Worm (Caenorhabditis elegans) whole organism, L1 larva: ENCODE measurements around the gene F48F7.6.

ENCODE experiments used
- C16A3.4 ChIP-seq: fragments of 150-350 bp; optimal IDR thresholded peaks from 2 replicates; lab custom pipeline; 2014; ENCODE audit warnings: missing biosample characterization, missing genetic modification characterization
- C34B4.2 ChIP-seq: sonication (generic microtip); optimal IDR thresholded peaks from 2 replicates; lab custom pipeline; 2017; ENCODE audit warnings: mild to moderate bottlenecking, missing genetic modification characterization, missing compliant biosample characterization
- Y116A8C.19 ChIP-seq: sonication (generic microtip); optimal IDR thresholded peaks from 2 replicates; lab custom pipeline; 2016; ENCODE audit warnings: missing compliant biosample characterization, missing genetic modification characterization, borderline replicate concordance
- blmp-1 ChIP-seq: fragments of 150-350 bp; optimal IDR thresholded peaks from 2 replicates; lab custom pipeline; 2014; ENCODE audit warnings: missing biosample characterization, missing genetic modification characterization
- ceh-82 ChIP-seq, 3 experiments: fragments of 150-350 bp in 1 of 3; sonication (generic microtip) in 2 of 3; optimal IDR thresholded peaks; 2 replicates each; lab custom pipeline; 2014 to 2017; ENCODE audit warnings: missing biosample characterization in 3 of 3, missing genetic modification characterization in 3 of 3
- ceh-88 ChIP-seq: fragments of 200-800 bp; sonication (Bioruptor generic); IDR thresholded peaks from 2 replicates; pipeline ENCODE4 v1.3.6; 2022; ENCODE audit warnings: missing genetic modification characterization, missing compliant biosample characterization
- ces-1 ChIP-seq: fragments of 150-350 bp; optimal IDR thresholded peaks from 2 replicates; lab custom pipeline; 2014; ENCODE audit warnings: missing biosample characterization, missing genetic modification reagents, missing genetic modification characterization
- dpl-1 ChIP-seq, 3 experiments: fragments of 150-350 bp in 2 of 3; sonication (generic microtip) in 1 of 3; optimal IDR thresholded peaks; 2 replicates each; lab custom pipeline; 2014 to 2017; ENCODE audit warnings: missing biosample characterization in 3 of 3, missing genetic modification characterization in 3 of 3, missing genetic modification reagents in 3 of 3
- dsc-1 ChIP-seq: sonication (generic microtip); optimal IDR thresholded peaks from 2 replicates; lab custom pipeline; 2016; ENCODE audit warnings: mild to moderate bottlenecking, missing genetic modification characterization, missing compliant biosample characterization
- efl-1 ChIP-seq, 4 experiments: fragments of 150-350 bp; optimal IDR thresholded peaks in 3 of 4; peaks in 1 of 4; 1 replicate in 1 of 4; 2 replicates in 3 of 4; lab custom pipeline; 2014; ENCODE audit warnings: missing biosample characterization in 2 of 4, missing genetic modification characterization in 2 of 4, missing genetic modification reagents in 2 of 4
- efl-3 ChIP-seq: fragments of 200-800 bp; sonication (Bioruptor generic); optimal IDR thresholded peaks from 2 replicates; lab custom pipeline; 2018; ENCODE audit warnings: mild to moderate bottlenecking, missing genetic modification characterization, missing compliant biosample characterization
- egl-13 ChIP-seq: sonication (generic microtip); optimal IDR thresholded peaks from 2 replicates; lab custom pipeline; 2016; ENCODE audit warnings: missing genotype, missing genetic modification reagents, missing genetic modification characterization, missing compliant biosample characterization
- elt-2 ChIP-seq: sonication (generic microtip); optimal IDR thresholded peaks from 2 replicates; lab custom pipeline; 2016; ENCODE audit warnings: missing genetic modification characterization, mild to moderate bottlenecking, inconsistent platforms, missing compliant biosample characterization, missing genetic modification reagents
- elt-3 ChIP-seq, 6 experiments: fragments of 150-350 bp in 1 of 6; sonication (generic microtip); optimal IDR thresholded peaks; 2 replicates each; lab custom pipeline; 2017 to 2018; ENCODE audit warnings: missing biosample characterization in 6 of 6, missing genetic modification characterization in 6 of 6, inconsistent platforms in 1 of 6
- ets-5 ChIP-seq: fragments of 200-800 bp; sonication (Bioruptor generic); IDR thresholded peaks from 2 replicates; pipeline ENCODE4 v1.3.6; 2022; ENCODE audit warnings: missing genetic modification characterization, missing compliant biosample characterization
- fkh-4 ChIP-seq: sonication (generic microtip); optimal IDR thresholded peaks from 2 replicates; lab custom pipeline; 2016; ENCODE audit warnings: missing compliant biosample characterization, missing genetic modification characterization, borderline replicate concordance
- fkh-8 ChIP-seq: sonication (generic microtip); optimal IDR thresholded peaks from 2 replicates; lab custom pipeline; 2016; ENCODE audit warnings: mild to moderate bottlenecking, missing genetic modification characterization, missing compliant biosample characterization
- fos-1 ChIP-seq: fragments of 150-350 bp; optimal IDR thresholded peaks from 2 replicates; lab custom pipeline; 2014; ENCODE audit warnings: missing biosample characterization, missing genetic modification characterization
- lin-14 ChIP-seq: fragments of 200-800 bp; sonication (Bioruptor generic); optimal IDR thresholded peaks from 2 replicates; lab custom pipeline; 2018; ENCODE audit warnings: mild to moderate bottlenecking, missing genetic modification characterization, moderate library complexity, missing compliant biosample characterization
- lin-35 ChIP-seq, 2 experiments: fragments of 150-350 bp; optimal IDR thresholded peaks; 2 replicates each; lab custom pipeline; 2014; ENCODE audit warnings: missing biosample characterization in 2 of 2, missing genetic modification characterization in 2 of 2, missing genetic modification reagents in 2 of 2
- lsy-2 ChIP-seq, 2 experiments: fragments of 150-350 bp; optimal IDR thresholded peaks; 2 replicates each; lab custom pipeline; 2014; ENCODE audit warnings: missing biosample characterization in 2 of 2, missing genetic modification characterization in 2 of 2
- nhr-12 ChIP-seq: sonication (generic microtip); optimal IDR thresholded peaks from 2 replicates; lab custom pipeline; 2017; ENCODE audit warnings: missing biosample characterization, missing genetic modification characterization
- nhr-19 ChIP-seq: fragments of 200-800 bp; sonication (Bioruptor generic); conservative IDR thresholded peaks from 2 replicates; pipeline ENCODE4 v1.3.6; 2022; ENCODE audit warnings: missing genetic modification characterization, missing compliant biosample characterization
- nhr-20 ChIP-seq: sonication (generic microtip); optimal IDR thresholded peaks from 2 replicates; lab custom pipeline; 2016; ENCODE audit warnings: mild to moderate bottlenecking, missing genetic modification characterization, missing compliant biosample characterization
- nhr-237 ChIP-seq: fragments of 150-350 bp; optimal IDR thresholded peaks from 2 replicates; lab custom pipeline; 2014; ENCODE audit warnings: missing biosample characterization, missing genetic modification characterization
- nhr-28 ChIP-seq: fragments of 150-350 bp; optimal IDR thresholded peaks from 2 replicates; lab custom pipeline; 2014; ENCODE audit warnings: missing biosample characterization, missing genetic modification characterization
- nhr-47 ChIP-seq: sonication (generic microtip); optimal IDR thresholded peaks from 2 replicates; lab custom pipeline; 2016; ENCODE audit warnings: mild to moderate bottlenecking, missing genetic modification characterization, moderate library complexity, missing compliant biosample characterization
- nhr-71 ChIP-seq: sonication (generic microtip); optimal IDR thresholded peaks from 2 replicates; lab custom pipeline; 2016; ENCODE audit warnings: mild to moderate bottlenecking, missing genetic modification characterization, moderate library complexity, missing compliant biosample characterization
- nhr-77 ChIP-seq: fragments of 150-350 bp; optimal IDR thresholded peaks from 2 replicates; lab custom pipeline; 2014; ENCODE audit warnings: missing biosample characterization, missing genetic modification characterization
- nhr-85 ChIP-seq: sonication (generic microtip); peaks from one replicate; lab custom pipeline; 2016; ENCODE audit warnings: missing genetic modification characterization, inconsistent platforms, missing compliant biosample characterization
- nhr-90 ChIP-seq: sonication (generic microtip); optimal IDR thresholded peaks from 2 replicates; lab custom pipeline; 2016; ENCODE audit warnings: mild to moderate bottlenecking, missing genetic modification characterization, missing compliant biosample characterization; ENCODE audit not compliant: poor library complexity
- pag-3 ChIP-seq: sonication (generic microtip); optimal IDR thresholded peaks from 2 replicates; lab custom pipeline; 2017; ENCODE audit warnings: missing genetic modification characterization, mild to moderate bottlenecking, missing compliant biosample characterization, antibody characterized with exemption, borderline replicate concordance; ENCODE audit not compliant: insufficient read depth
- pqm-1 ChIP-seq: sonication (generic microtip); optimal IDR thresholded peaks from 3 replicates; lab custom pipeline; 2017; ENCODE audit warnings: missing biosample characterization, missing genetic modification characterization
- rnt-1 ChIP-seq: sonication (generic microtip); optimal IDR thresholded peaks from 2 replicates; lab custom pipeline; 2016; ENCODE audit warnings: mild to moderate bottlenecking, missing genetic modification characterization, moderate library complexity, missing compliant biosample characterization
- snpc-4 ChIP-seq: fragments of 150-350 bp; optimal IDR thresholded peaks from 2 replicates; lab custom pipeline; 2014; ENCODE audit warnings: missing biosample characterization, missing genetic modification characterization
- snu-23 ChIP-seq: sonication (generic microtip); optimal IDR thresholded peaks from 2 replicates; lab custom pipeline; 2016; ENCODE audit warnings: missing genetic modification characterization, missing compliant biosample characterization
- sox-4 ChIP-seq: sonication (generic microtip); optimal IDR thresholded peaks from 2 replicates; lab custom pipeline; 2016; ENCODE audit warnings: missing genetic modification characterization, missing compliant biosample characterization
- sptf-1 ChIP-seq: fragments of 150-350 bp; optimal IDR thresholded peaks from 2 replicates; lab custom pipeline; 2014; ENCODE audit warnings: missing biosample characterization, missing genetic modification characterization
- sup-37 ChIP-seq: fragments of 200-800 bp; sonication (Bioruptor generic); optimal IDR thresholded peaks from 2 replicates; lab custom pipeline; 2018; ENCODE audit warnings: mild to moderate bottlenecking, missing genetic modification characterization, missing compliant biosample characterization
- tbx-2 ChIP-seq: sonication (generic microtip); optimal IDR thresholded peaks from 2 replicates; lab custom pipeline; 2016; ENCODE audit warnings: missing genetic modification characterization, missing compliant biosample characterization
- tlp-1 ChIP-seq: fragments of 150-350 bp; optimal IDR thresholded peaks from 2 replicates; lab custom pipeline; 2014; ENCODE audit warnings: missing biosample characterization, missing genetic modification characterization
- unc-130 ChIP-seq: fragments of 150-350 bp; optimal IDR thresholded peaks from 2 replicates; lab custom pipeline; 2017; ENCODE audit warnings: missing biosample characterization, missing genetic modification characterization, inconsistent platforms
- unc-30 ChIP-seq: sonication (generic microtip); optimal IDR thresholded peaks from 2 replicates; lab custom pipeline; 2017; ENCODE audit warnings: missing biosample characterization, missing genetic modification characterization
- zag-1 ChIP-seq: fragments of 150-350 bp; optimal IDR thresholded peaks from 2 replicates; lab custom pipeline; 2014; ENCODE audit warnings: missing biosample characterization, missing genetic modification characterization
- zip-4 ChIP-seq: fragments of 200-800 bp; sonication (Bioruptor generic); optimal IDR thresholded peaks from 2 replicates; lab custom pipeline; 2018; ENCODE audit warnings: mild to moderate bottlenecking, missing genetic modification characterization, moderate library complexity, missing compliant biosample characterization

F48F7.6 gene

ce11 chrX:13936719-13937118 is 40.9 kb upstream of the F48F7.6 start:
- TF ChIP-seq rnt-1 (tag; lab: Kevin White, UChicago), result no peak
- TF ChIP-seq ceh-88 (GFP tag; lab: Robert Waterston, UW), result no peak
- TF ChIP-seq nhr-77 (tag; lab: Kevin White, UChicago), result no peak
- TF ChIP-seq lin-14 (GFP tag; lab: Kevin White, UChicago), result peak; percentile 35
- TF ChIP-seq fkh-4 (tag; lab: Kevin White, UChicago), result no peak
- peak; percentile 67 for TF ChIP-seq nhr-20 (tag; lab: Kevin White, UChicago)
- TF ChIP-seq ces-1 (GFP tag; lab: Kevin White, UChicago), result no peak
- peak; percentile 42 for TF ChIP-seq snu-23 (GFP tag; lab: Kevin White, UChicago)
- no peak for TF ChIP-seq dsc-1 (tag; lab: Kevin White, UChicago)
- peak; percentile 39 for TF ChIP-seq nhr-90
- TF ChIP-seq elt-3 (tag; optimal IDR thresholded peaks at IDR 0.05; lab: Kevin White, UChicago), result peak; percentile 68 to 98 (median 82)
- no peak for TF ChIP-seq dpl-1 (GFP tag; optimal IDR thresholded peaks at IDR 0.05; lab: Kevin White, UChicago)
- no peak for TF ChIP-seq pag-3
- no peak for TF ChIP-seq unc-130 (tag; lab: Kevin White, UChicago)
- TF ChIP-seq C16A3.4 (tag; lab: Kevin White, UChicago), result no peak
- TF ChIP-seq sptf-1, result no peak
- no peak for TF ChIP-seq nhr-28
- TF ChIP-seq lin-35 (GFP tag; optimal IDR thresholded peaks at IDR 0.05; lab: Kevin White, UChicago), result peak in 1 of 2 experiments; percentile 30
- TF ChIP-seq nhr-237 (tag; lab: Kevin White, UChicago), result no peak
- TF ChIP-seq snpc-4 (tag; lab: Kevin White, UChicago), result no peak
- no peak for TF ChIP-seq ets-5 (GFP tag; lab: Robert Waterston, UW)
- TF ChIP-seq zag-1 (tag; lab: Kevin White, UChicago), result no peak
- no peak for TF ChIP-seq nhr-12 (tag; lab: Kevin White, UChicago)
- TF ChIP-seq Y116A8C.19 (tag; lab: Kevin White, UChicago), result no peak
- no peak for TF ChIP-seq sup-37
- no peak for TF ChIP-seq efl-1 (optimal IDR thresholded peaks at IDR 0.05; lab: Kevin White, UChicago)
- peak in 1 of 2 experiments; percentile 59 for TF ChIP-seq efl-1 (GFP tag; optimal IDR thresholded peaks at IDR 0.05 in 1 of 2; lab: Kevin White, UChicago)
- TF ChIP-seq C34B4.2, result no peak
- TF ChIP-seq blmp-1 (tag; lab: Kevin White, UChicago), result peak; percentile 56
- peak; percentile 36 for TF ChIP-seq tbx-2
- TF ChIP-seq nhr-19 (GFP tag; lab: Robert Waterston, UW), result 0 out of 2 replicates have a peak, but pooled peaks have one; percentile 7
- TF ChIP-seq nhr-85 (tag; lab: Kevin White, UChicago), result peak; percentile 88
- TF ChIP-seq nhr-47, result no peak
- TF ChIP-seq nhr-71 (tag; lab: Kevin White, UChicago), result peak; percentile 41
- TF ChIP-seq zip-4 (GFP tag; lab: Kevin White, UChicago), result no peak
- TF ChIP-seq, all 84 proteins: peak for 12

- TF ChIP-seq pqm-1, result peak; percentile 97
- no peak for TF ChIP-seq unc-30 (tag; lab: Kevin White, UChicago)
- peak; percentile 96 for TF ChIP-seq elt-2 (tag; lab: Kevin White, UChicago)
- TF ChIP-seq elt-3 (tag; optimal IDR thresholded peaks at IDR 0.05; lab: Kevin White, UChicago), result peak; percentile 97 to 100 (median 99)
- no peak for TF ChIP-seq efl-1 (optimal IDR thresholded peaks at IDR 0.05; lab: Kevin White, UChicago)
- peak in 1 of 2 experiments; percentile 12 for TF ChIP-seq efl-1 (GFP tag; optimal IDR thresholded peaks at IDR 0.05 in 1 of 2; lab: Kevin White, UChicago)
- TF ChIP-seq nhr-47, result no peak
- peak; percentile 26 for TF ChIP-seq unc-130 (tag; lab: Kevin White, UChicago)
- TF ChIP-seq lin-14 (GFP tag; lab: Kevin White, UChicago), result peak; percentile 28
Observed at ce11 chrX:13937350-13937749, 40.3 kb upstream of the F48F7.6 start.

ce11 chrX:13937910-13938309 is 39.7 kb upstream of the F48F7.6 start:
- peak; percentile 28 for TF ChIP-seq nhr-20 (tag; lab: Kevin White, UChicago)
- no peak for TF ChIP-seq efl-3 (GFP tag; lab: Kevin White, UChicago)
- peak; percentile 71 to 98 (median 92) for TF ChIP-seq elt-3 (tag; optimal IDR thresholded peaks at IDR 0.05; lab: Kevin White, UChicago)
- peak; percentile 73 for TF ChIP-seq nhr-85 (tag; lab: Kevin White, UChicago)
- peak in 1 of 2 experiments; percentile 56 for TF ChIP-seq lsy-2 (tag; optimal IDR thresholded peaks at IDR 0.05; lab: Kevin White, UChicago)
- TF ChIP-seq snu-23 (GFP tag; lab: Kevin White, UChicago), result peak; percentile 12
- TF ChIP-seq fkh-8 (tag; lab: Kevin White, UChicago), result no peak
- peak; percentile 64 for TF ChIP-seq blmp-1 (tag; lab: Kevin White, UChicago)
- no peak for TF ChIP-seq ceh-82 (tag; optimal IDR thresholded peaks at IDR 0.05; lab: Kevin White, UChicago)
- 0 out of 2 replicates have a peak, but pooled peaks have one; percentile 1 for TF ChIP-seq nhr-19 (GFP tag; lab: Robert Waterston, UW)
- TF ChIP-seq unc-130 (tag; lab: Kevin White, UChicago), result peak; percentile 38
- no peak for TF ChIP-seq fos-1
- no peak for TF ChIP-seq tlp-1 (tag; lab: Kevin White, UChicago)
- TF ChIP-seq nhr-90, result peak; percentile 0
- TF ChIP-seq egl-13 (tag; lab: Kevin White, UChicago), result no peak
- TF ChIP-seq nhr-71 (tag; lab: Kevin White, UChicago), result peak; percentile 21
- no peak for TF ChIP-seq sox-4
- no peak for TF ChIP-seq fkh-4 (tag; lab: Kevin White, UChicago)
